Fruit fly (Drosophila melanogaster) whole organism, prepupa: ENCODE results near the gene CG13855.

Experiments
- Blimp-1 ChIP-seq: fragments of 200-800 bp; sonication (Bioruptor generic); optimal IDR thresholded peaks from 3 replicates; lab custom pipeline; 2017; ENCODE audit warnings: missing biosample characterization, missing genetic modification characterization, mild to moderate bottlenecking, moderate library complexity, missing genetic modification reagents
- CG10631 ChIP-seq: fragments of 200-800 bp; sonication (Bioruptor generic); optimal IDR thresholded peaks from 2 replicates; lab custom pipeline; 2016; ENCODE audit warnings: missing biosample characterization, missing genetic modification characterization
- CG10669 ChIP-seq: fragments of 200-800 bp; sonication (Bioruptor generic); optimal IDR thresholded peaks from 3 replicates; lab custom pipeline; 2018; ENCODE audit warnings: missing biosample characterization, mild to moderate bottlenecking, missing genetic modification characterization, moderate library complexity
- CG1621 ChIP-seq: fragments of 200-800 bp; sonication (Bioruptor generic); optimal IDR thresholded peaks from 3 replicates; lab custom pipeline; 2018; ENCODE audit warnings: missing biosample characterization, mild to moderate bottlenecking, missing genetic modification characterization
- CG16779 ChIP-seq: fragments of 200-800 bp; sonication (Bioruptor generic); optimal IDR thresholded peaks from 3 replicates; lab custom pipeline; 2017; ENCODE audit warnings: missing biosample characterization, mild to moderate bottlenecking, missing genetic modification characterization
- CG3032 ChIP-seq: fragments of 200-800 bp; optimal IDR thresholded peaks from 2 replicates; lab custom pipeline; 2019; ENCODE audit warnings: missing biosample characterization, mild to moderate bottlenecking, missing genetic modification characterization, moderate library complexity
- CG31627 ChIP-seq: fragments of 200-800 bp; sonication (Bioruptor generic); optimal IDR thresholded peaks from 3 replicates; lab custom pipeline; 2016; ENCODE audit warnings: missing biosample characterization, missing genetic modification characterization
- CG34406 ChIP-seq: fragments of 200-800 bp; sonication (Bioruptor generic); optimal IDR thresholded peaks from 3 replicates; lab custom pipeline; 2016; ENCODE audit warnings: missing biosample characterization, missing genetic modification characterization
- CG3919 ChIP-seq: fragments of 200-800 bp; sonication (Bioruptor generic); optimal IDR thresholded peaks from 3 replicates; lab custom pipeline; 2016; ENCODE audit warnings: missing biosample characterization, missing genetic modification characterization
- CG6163 ChIP-seq: fragments of 200-800 bp; sonication (Bioruptor generic); IDR thresholded peaks from 3 replicates; pipeline ENCODE4 v1.3.6; 2022; ENCODE audit warnings: missing biosample characterization, missing genetic modification characterization
- CG6276 ChIP-seq: fragments of 200-800 bp; sonication (Bioruptor generic); optimal IDR thresholded peaks from 2 replicates; lab custom pipeline; 2017; ENCODE audit warnings: missing biosample characterization, mild to moderate bottlenecking, missing genetic modification characterization
- CG6792 ChIP-seq: fragments of 200-800 bp; sonication (Bioruptor generic); optimal IDR thresholded peaks from 3 replicates; lab custom pipeline; 2016; ENCODE audit warnings: missing biosample characterization, missing genetic modification characterization
- CG6808 ChIP-seq: fragments of 200-800 bp; sonication (Bioruptor generic); optimal IDR thresholded peaks from 3 replicates; lab custom pipeline; 2017; ENCODE audit warnings: missing biosample characterization, missing genetic modification characterization, mild to moderate bottlenecking, moderate library complexity, missing genetic modification reagents
- CG8319 ChIP-seq: fragments of 200-800 bp; sonication (Bioruptor generic); optimal IDR thresholded peaks from 3 replicates; lab custom pipeline; 2016; ENCODE audit warnings: missing biosample characterization, missing genetic modification characterization
- CG8632 ChIP-seq: fragments of 200-800 bp; sonication (Bioruptor generic); optimal IDR thresholded peaks from 3 replicates; lab custom pipeline; 2016; ENCODE audit warnings: missing biosample characterization, missing genetic modification characterization
- Eip75B ChIP-seq: fragments of 200-800 bp; sonication (Bioruptor generic); optimal IDR thresholded peaks from 3 replicates; lab custom pipeline; 2016; ENCODE audit warnings: missing biosample characterization, missing genetic modification characterization
- Eip78C ChIP-seq: fragments of 200-800 bp; sonication (Bioruptor generic); peaks from one replicate; lab custom pipeline; 2016; ENCODE audit warnings: missing biosample characterization, missing genetic modification characterization
- Eip93F ChIP-seq: fragments of 200-800 bp; sonication (Bioruptor generic); optimal IDR thresholded peaks from 2 replicates; lab custom pipeline; 2016; ENCODE audit warnings: missing biosample characterization, mild to moderate bottlenecking, missing genetic modification characterization
- Ets21C ChIP-seq: fragments of 200-800 bp; sonication (Bioruptor generic); optimal IDR thresholded peaks from 3 replicates; lab custom pipeline; 2016; ENCODE audit warnings: missing biosample characterization, missing genetic modification characterization
- Ets96B ChIP-seq: fragments of 200-800 bp; optimal IDR thresholded peaks from 2 replicates; lab custom pipeline; 2019; ENCODE audit warnings: missing biosample characterization, mild to moderate bottlenecking, missing genetic modification characterization, moderate library complexity
- Gug ChIP-seq: fragments of 200-800 bp; sonication (Bioruptor generic); IDR thresholded peaks from 2 replicates; pipeline ENCODE4 v1.3.6; 2022; ENCODE audit warnings: missing biosample characterization, missing genetic modification characterization
- Hr38 ChIP-seq: sonication (Bioruptor generic); optimal IDR thresholded peaks from 2 replicates; lab custom pipeline; 2016; ENCODE audit warnings: missing biosample characterization, missing genetic modification characterization
- Hr39 ChIP-seq: fragments of 200-800 bp; sonication (Bioruptor generic); optimal IDR thresholded peaks from 2 replicates; lab custom pipeline; 2016; ENCODE audit warnings: missing biosample characterization, missing genetic modification characterization
- OdsH ChIP-seq: fragments of 200-800 bp; sonication (Bioruptor generic); optimal IDR thresholded peaks from 3 replicates; lab custom pipeline; 2016; ENCODE audit warnings: missing biosample characterization, missing genetic modification characterization
- Sox102F ChIP-seq: fragments of 200-800 bp; sonication (Bioruptor generic); optimal IDR thresholded peaks from 2 replicates; lab custom pipeline; 2016; ENCODE audit warnings: missing biosample characterization, mild to moderate bottlenecking, missing genetic modification characterization
- Sox14 ChIP-seq: fragments of 200-800 bp; sonication (Bioruptor generic); optimal IDR thresholded peaks from 3 replicates; lab custom pipeline; 2016; ENCODE audit warnings: missing biosample characterization, missing genetic modification characterization
- achi ChIP-seq: fragments of 200-800 bp; sonication (Bioruptor generic); optimal IDR thresholded peaks from 3 replicates; lab custom pipeline; 2016; ENCODE audit warnings: missing biosample characterization, missing genetic modification characterization
- acj6 ChIP-seq: fragments of 200-800 bp; sonication (Bioruptor generic); optimal IDR thresholded peaks from 3 replicates; lab custom pipeline; 2016; ENCODE audit warnings: missing biosample characterization, missing genetic modification characterization
- cyc ChIP-seq: fragments of 200-800 bp; sonication (Bioruptor generic); optimal IDR thresholded peaks from 3 replicates; lab custom pipeline; 2016; ENCODE audit warnings: missing biosample characterization, missing genetic modification characterization
- eg ChIP-seq: fragments of 200-800 bp; sonication (Bioruptor generic); IDR thresholded peaks from 3 replicates; pipeline ENCODE4 v1.3.6; 2022; ENCODE audit warnings: missing biosample characterization, missing genetic modification characterization
- esn ChIP-seq: fragments of 200-800 bp; sonication (Bioruptor generic); optimal IDR thresholded peaks from 2 replicates; lab custom pipeline; 2016; ENCODE audit warnings: missing biosample characterization, mild to moderate bottlenecking, missing genetic modification characterization, moderate library complexity
- fkh ChIP-seq: fragments of 200-800 bp; sonication (Bioruptor generic); optimal IDR thresholded peaks from 3 replicates; lab custom pipeline; 2017; ENCODE audit warnings: missing biosample characterization, mild to moderate bottlenecking, missing genetic modification characterization, moderate library complexity
- lz ChIP-seq: fragments of 200-800 bp; sonication (Bioruptor generic); optimal IDR thresholded peaks from 3 replicates; lab custom pipeline; 2016; ENCODE audit warnings: missing biosample characterization, missing genetic modification characterization
- net ChIP-seq: fragments of 200-800 bp; sonication (Bioruptor generic); optimal IDR thresholded peaks from 3 replicates; lab custom pipeline; 2016; ENCODE audit warnings: missing biosample characterization, missing genetic modification characterization
- pdm3 ChIP-seq: fragments of 200-800 bp; sonication (Bioruptor generic); optimal IDR thresholded peaks from 3 replicates; lab custom pipeline; 2016; ENCODE audit warnings: missing biosample characterization, missing genetic modification characterization
- salr ChIP-seq, 2 experiments: fragments of 200-800 bp; sonication (Bioruptor generic); optimal IDR thresholded peaks; 3 replicates each; lab custom pipeline; 2016 to 2018; ENCODE audit warnings: missing biosample characterization in 2 of 2, missing genetic modification characterization in 2 of 2, mild to moderate bottlenecking in 1 of 2
- ss ChIP-seq, 2 experiments: fragments of 200-800 bp; sonication (Bioruptor generic); optimal IDR thresholded peaks; 2 replicates in 1 of 2; 3 replicates in 1 of 2; lab custom pipeline; 2017 to 2018; ENCODE audit warnings: mild to moderate bottlenecking in 2 of 2, missing biosample characterization in 2 of 2, missing genetic modification characterization in 2 of 2, moderate library complexity in 1 of 2
- svp ChIP-seq: fragments of 200-800 bp; sonication (Bioruptor generic); peaks from one replicate; lab custom pipeline; 2016; ENCODE audit warnings: missing biosample characterization, missing genetic modification characterization
- topi ChIP-seq: fragments of 200-800 bp; sonication (Bioruptor generic); optimal IDR thresholded peaks from 3 replicates; lab custom pipeline; 2016; ENCODE audit warnings: missing biosample characterization, missing genetic modification characterization
- vri ChIP-seq: fragments of 200-800 bp; sonication (Bioruptor generic); optimal IDR thresholded peaks from 3 replicates; lab custom pipeline; 2016; ENCODE audit warnings: missing biosample characterization, mild to moderate bottlenecking, missing genetic modification characterization

Gene CG13855

dm6 chr3R:22410537-22411360, 5.0 kb downstream of the CG13855 start, which contains the start of the genes CG13850 and lqfR (continued):
- TF ChIP-seq Blimp-1 = peak; percentile 50
- no peak for TF ChIP-seq Eip93F (GFP tag; lab: Kevin White, UChicago)
- TF ChIP-seq Eip78C (GFP tag; lab: Kevin White, UChicago) = peak; percentile 91
- peak; percentile 64 for TF ChIP-seq fkh
- no peak for TF ChIP-seq CG6276 (GFP tag; lab: Kevin White, UChicago)
- no peak for TF ChIP-seq ss (GFP tag; optimal IDR thresholded peaks at IDR 0.05; lab: Kevin White, UChicago)
- peak; percentile 71 for TF ChIP-seq acj6
- TF ChIP-seq Eip75B (GFP tag; lab: Kevin White, UChicago) = peak; percentile 79
- no peak for TF ChIP-seq CG1621 (tag; lab: Kevin White, UChicago)
- peak; percentile 79 for TF ChIP-seq Sox14 (GFP tag; lab: Kevin White, UChicago)
- TF ChIP-seq vri (GFP tag; lab: Kevin White, UChicago) = peak; percentile 43
- peak; percentile 47; the same call in 2 of the 3 replicates for TF ChIP-seq eg
- TF ChIP-seq Ets21C (GFP tag; lab: Kevin White, UChicago) = peak; percentile 71
- TF ChIP-seq CG10631 (GFP tag; lab: Kevin White, UChicago) = peak; percentile 80
- TF ChIP-seq salr (GFP tag; optimal IDR thresholded peaks at IDR 0.05; lab: Kevin White, UChicago) = no peak
- peak; percentile 81 for TF ChIP-seq lz (GFP tag; lab: Kevin White, UChicago)
- no peak for TF ChIP-seq CG10669 (GFP tag; lab: Kevin White, UChicago)
- TF ChIP-seq pdm3 = peak; percentile 84
- no peak for TF ChIP-seq Sox102F (GFP tag; lab: Kevin White, UChicago)
- peak; percentile 61; the same call in 1 of the 3 replicates for TF ChIP-seq CG6163 (GFP tag; lab: Robert Waterston, UW)
- peak; percentile 80 for TF ChIP-seq Hr39 (GFP tag; lab: Kevin White, UChicago)
- no peak for TF ChIP-seq OdsH (GFP tag; lab: Kevin White, UChicago)
- peak; percentile 65 for TF ChIP-seq CG34406 (GFP tag; lab: Kevin White, UChicago)
- peak; percentile 69 for TF ChIP-seq CG8319 (GFP tag; lab: Kevin White, UChicago)
- peak; percentile 74 for TF ChIP-seq CG3919 (GFP tag; lab: Kevin White, UChicago)
- TF ChIP-seq Ets96B (tag; lab: Kevin White, UChicago) = peak; percentile 6
- peak; percentile 79 for TF ChIP-seq achi (GFP tag; lab: Kevin White, UChicago)
- peak; percentile 87 for TF ChIP-seq esn (GFP tag; lab: Kevin White, UChicago)
- TF ChIP-seq, all 60 proteins: peak for 39

- TF ChIP-seq svp (GFP tag; lab: Kevin White, UChicago) (peak; percentile 73), CG8632 (GFP tag; lab: Kevin White, UChicago) (no peak), cyc (GFP tag; lab: Kevin White, UChicago) (no peak), Eip78C (GFP tag; lab: Kevin White, UChicago) (peak; percentile 27), CG31627 (no peak), fkh (peak; percentile 86), Blimp-1 (no peak), vri (GFP tag; lab: Kevin White, UChicago) (peak; percentile 27), CG3032 (no peak)
- TF ChIP-seq, all 60 proteins: peak for 4
Observed at dm6 chr3R:22411879-22412587, 6.3 kb downstream of the CG13855 start.

dm6 chr3R:22420911-22421310, 15.2 kb downstream of the CG13855 start, which contains the start of the genes Nop56 and mats:
TSS of gene Nop56 (minus strand) at chr3R:22421068.
TSS of gene mats (plus strand) at chr3R:22421161.
- TF ChIP-seq Sox102F (GFP tag; lab: Kevin White, UChicago) (no peak), Eip78C (GFP tag; lab: Kevin White, UChicago) (peak; percentile 55), CG6276 (GFP tag; lab: Kevin White, UChicago) (no peak), CG6792 (GFP tag; lab: Kevin White, UChicago) (no peak), CG6163 (GFP tag; lab: Robert Waterston, UW) (no peak), Gug (GFP tag; lab: Robert Waterston, UW) (no peak), CG6808 (GFP tag; lab: Kevin White, UChicago) (no peak), OdsH (GFP tag; lab: Kevin White, UChicago) (no peak), ss (GFP tag; optimal IDR thresholded peaks at IDR 0.05; lab: Kevin White, UChicago) (no peak), pdm3 (no peak), Hr38 (GFP tag; lab: Kevin White, UChicago) (no peak), fkh (peak; percentile 7), Eip93F (GFP tag; lab: Kevin White, UChicago) (peak; percentile 14), net (GFP tag; lab: Kevin White, UChicago) (no peak), CG16779 (tag; lab: Kevin White, UChicago) (no peak), Sox14 (GFP tag; lab: Kevin White, UChicago) (peak; percentile 41), vri (GFP tag; lab: Kevin White, UChicago) (peak; percentile 46), Ets21C (GFP tag; lab: Kevin White, UChicago) (no peak), topi (GFP tag; lab: Kevin White, UChicago) (peak; percentile 26), CG8632 (GFP tag; lab: Kevin White, UChicago) (no peak), Hr39 (GFP tag; lab: Kevin White, UChicago) (no peak), CG8319 (GFP tag; lab: Kevin White, UChicago) (no peak), salr (GFP tag; optimal IDR thresholded peaks at IDR 0.05; lab: Kevin White, UChicago) (peak in 1 of 2 experiments; percentile 1), svp (GFP tag; lab: Kevin White, UChicago) (peak; percentile 70)
